Fruit fly (Drosophila melanogaster): ENCODE measurements around the gene Vha26.

Vha26 gene

DNA sequence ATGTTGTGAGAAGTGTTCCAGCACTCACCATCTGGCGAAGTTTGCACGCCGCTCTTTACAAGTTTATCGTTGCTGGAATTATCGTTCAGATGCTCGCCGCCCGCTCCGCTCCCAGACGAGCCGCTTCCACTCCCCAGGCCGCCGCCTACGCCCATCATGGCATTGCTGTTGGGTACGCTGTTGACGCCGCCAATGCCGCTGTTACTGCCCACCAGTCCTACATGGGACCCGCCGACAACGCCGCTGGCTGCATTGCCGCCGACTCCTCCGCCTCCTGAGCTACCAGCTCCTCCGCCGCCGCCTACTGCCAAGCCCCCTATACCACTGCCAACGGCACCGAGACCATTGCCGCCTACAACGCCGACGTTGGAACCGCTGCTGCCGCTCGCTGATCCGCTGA, 16.9 kb downstream of the Vha26 start:
- 0 out of 3 replicates have a peak, but pooled peaks have one; percentile 38 for TF ChIP-seq fd96Ca (GFP tag; IDR thresholded peaks at IDR 0.05)
- no peak for TF ChIP-seq CG10348 (GFP tag; IDR thresholded peaks at IDR 0.05)

DNA sequence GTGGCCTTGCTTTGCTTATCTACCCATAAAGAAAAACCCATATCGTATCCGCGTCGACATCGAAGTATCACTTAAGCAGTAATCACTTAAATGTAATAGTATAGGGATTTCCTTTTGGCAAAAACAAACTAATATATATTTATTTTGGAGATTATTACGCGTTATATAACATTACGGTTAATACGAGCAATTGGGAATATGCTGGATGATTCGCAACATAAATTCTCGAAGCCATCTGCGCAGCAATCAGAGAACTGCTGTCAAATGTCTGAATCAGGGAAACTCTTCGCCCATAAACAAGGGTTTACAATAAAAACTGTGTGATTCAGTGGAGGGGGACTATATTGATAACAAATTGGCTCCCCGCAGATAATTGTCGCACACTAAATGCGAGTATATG, 19.1 kb downstream of the Vha26 start:
- TF ChIP-seq CG9948 (tag; optimal IDR thresholded peaks at IDR 0.05) (no peak), Snoo (tag; optimal IDR thresholded peaks at IDR 0.05) (no peak)

DNA sequence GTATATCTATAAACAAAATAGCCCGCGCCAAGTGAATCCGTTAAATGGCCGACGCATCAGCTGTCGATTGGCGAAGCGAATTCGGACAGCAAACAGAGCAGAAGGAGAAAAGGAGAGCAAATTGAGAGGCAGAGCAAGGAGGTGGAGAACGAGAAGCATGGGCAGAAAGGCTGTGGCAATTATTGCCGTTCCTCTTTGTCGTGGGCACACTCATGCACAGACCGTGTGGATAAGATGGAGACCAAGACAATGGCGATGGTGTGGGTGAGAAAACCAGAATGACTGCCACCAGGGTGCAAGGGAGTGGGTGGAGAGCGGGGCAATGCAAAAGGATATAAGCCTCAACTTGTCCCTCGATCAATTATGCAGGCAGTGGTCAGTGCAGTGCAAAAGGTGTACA, 19.6 kb downstream of the Vha26 start:
- TF ChIP-seq EcR (GFP tag; optimal IDR thresholded peaks at IDR 0.05) (peak; percentile 51), CG14655 (GFP tag; optimal IDR thresholded peaks at IDR 0.05) (no peak)

DNA sequence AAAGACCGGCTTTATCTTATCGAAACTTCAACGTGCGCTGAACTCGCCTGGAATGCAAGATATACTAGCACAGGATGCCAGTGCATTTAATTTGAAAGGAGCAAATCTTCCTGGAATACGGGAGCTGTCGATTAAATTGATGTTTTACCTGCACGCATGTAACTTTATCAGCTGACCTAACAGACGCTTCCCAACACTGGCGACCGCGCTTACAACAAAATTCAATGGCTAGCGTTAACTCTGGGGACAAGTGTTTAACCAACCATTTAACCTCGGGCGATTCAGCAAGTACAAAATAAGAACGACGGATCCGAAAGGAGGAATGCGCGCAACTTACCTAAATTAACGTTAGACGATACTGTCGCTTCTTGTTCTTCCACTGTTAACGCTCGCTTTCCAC, 20.2 kb downstream of the Vha26 start:
- TF ChIP-seq CG32121 (GFP tag; IDR thresholded peaks at IDR 0.05) (no peak), CG34367 (tag; optimal IDR thresholded peaks at IDR 0.05) (no peak), D1 (tag; optimal IDR thresholded peaks at IDR 0.05) (no peak), CG10348 (GFP tag; IDR thresholded peaks at IDR 0.05) (no peak), CG17806 (tag; optimal IDR thresholded peaks at IDR 0.05) (no peak), CG12605 (GFP tag; IDR thresholded peaks at IDR 0.05) (no peak), EcR (GFP tag; optimal IDR thresholded peaks at IDR 0.05) (no peak), rn (GFP tag; IDR thresholded peaks at IDR 0.05) (no peak), CG8159 (tag; optimal IDR thresholded peaks at IDR 0.05) (no peak), Snoo (tag; optimal IDR thresholded peaks at IDR 0.05) (no peak), CG8301 (tag; optimal IDR thresholded peaks at IDR 0.05) (no peak), CG14655 (GFP tag; optimal IDR thresholded peaks at IDR 0.05) (no peak), CG4496 (GFP tag; IDR thresholded peaks at IDR 0.05) (no peak), CG9948 (tag; optimal IDR thresholded peaks at IDR 0.05) (no peak), Ets98B (GFP tag; IDR thresholded peaks at IDR 0.05) (no peak), gl (tag; optimal IDR thresholded peaks at IDR 0.05) (no peak), Pif1B (GFP tag; optimal IDR thresholded peaks at IDR 0.05) (no peak), CG15710 (tag; optimal IDR thresholded peaks at IDR 0.05) (no peak), fd96Ca (GFP tag; IDR thresholded peaks at IDR 0.05) (no peak), Pif1A (GFP tag; optimal IDR thresholded peaks at IDR 0.05) (no peak)

DNA sequence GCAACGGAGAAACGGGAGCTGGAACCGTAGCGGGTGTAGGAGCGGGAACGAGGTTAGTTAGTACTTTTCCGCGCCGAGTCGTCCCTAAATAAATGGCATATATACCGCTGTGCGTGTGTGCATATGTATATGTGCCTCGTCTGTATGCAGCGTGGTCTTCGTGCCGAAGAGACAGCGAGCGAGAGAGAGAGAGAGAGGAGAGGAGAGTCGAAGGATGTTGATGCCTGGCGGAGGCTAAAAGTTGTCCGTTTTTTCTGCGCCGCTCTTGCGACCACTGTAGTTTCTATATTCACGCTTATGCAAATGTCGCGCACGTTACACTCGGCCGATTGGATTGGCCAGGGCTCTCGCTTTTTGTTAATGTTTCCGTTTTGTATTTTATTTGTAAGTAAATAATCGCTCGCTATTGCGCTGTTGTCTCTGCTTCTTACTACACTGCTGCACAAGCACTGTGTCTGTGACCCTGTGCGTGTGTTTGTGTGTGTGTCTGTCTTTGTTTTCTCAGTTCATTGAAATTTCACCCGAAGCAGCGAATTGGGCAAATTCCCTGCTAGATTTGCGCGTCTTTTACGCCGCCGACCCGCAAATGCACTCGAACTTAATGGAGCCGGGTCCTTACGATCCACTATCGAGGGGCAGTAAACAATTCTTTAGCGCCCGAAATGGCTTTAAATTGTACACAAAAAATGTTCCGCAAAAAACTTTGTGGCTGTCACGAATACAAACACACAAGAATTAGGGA, 21.0 kb downstream of the Vha26 start, which contains the start of gene Rga:
Rga (minus strand) TSS at position 741 of the 742 bp plus-strand sequence.
- TF ChIP-seq CG12605 (GFP tag; IDR thresholded peaks at IDR 0.05) (0 out of 2 replicates have a peak, but pooled peaks have one; percentile 24), CG9948 (tag; optimal IDR thresholded peaks at IDR 0.05) (no peak), EcR (GFP tag; optimal IDR thresholded peaks at IDR 0.05) (peak; percentile 85), CG14655 (GFP tag; optimal IDR thresholded peaks at IDR 0.05) (no peak), Snoo (tag; optimal IDR thresholded peaks at IDR 0.05) (no peak), Ets98B (GFP tag; IDR thresholded peaks at IDR 0.05) (no peak), CG8159 (tag; optimal IDR thresholded peaks at IDR 0.05) (no peak), CG13204 (GFP tag; optimal IDR thresholded peaks at IDR 0.05) (no peak)

DNA sequence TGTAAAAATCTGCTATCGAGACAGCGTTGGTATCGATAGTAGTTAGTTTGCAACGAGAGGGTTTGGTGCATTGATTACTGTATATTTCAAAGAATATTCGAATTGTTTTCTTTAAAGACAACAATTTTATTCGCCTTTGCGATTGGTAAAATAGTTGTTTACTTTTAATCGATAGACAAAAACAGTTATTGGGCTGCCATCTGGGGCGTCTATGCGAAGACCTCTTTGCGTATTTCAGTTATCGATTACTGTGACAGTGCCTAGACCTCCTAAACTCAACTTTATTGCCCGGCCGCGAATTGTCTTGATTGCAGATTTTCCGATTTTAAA, 21.5 kb downstream of the Vha26 start, which contains the start of gene Atu:
Atu (plus strand) TSS at position 245 of the 330 bp plus-strand sequence.
- no peak for TF ChIP-seq CG4496 (GFP tag; IDR thresholded peaks at IDR 0.05)
- no peak for TF ChIP-seq CG8159 (tag; optimal IDR thresholded peaks at IDR 0.05)
- no peak for TF ChIP-seq Ets98B (GFP tag; IDR thresholded peaks at IDR 0.05)
- no peak for TF ChIP-seq CG12605 (GFP tag; IDR thresholded peaks at IDR 0.05)

DNA sequence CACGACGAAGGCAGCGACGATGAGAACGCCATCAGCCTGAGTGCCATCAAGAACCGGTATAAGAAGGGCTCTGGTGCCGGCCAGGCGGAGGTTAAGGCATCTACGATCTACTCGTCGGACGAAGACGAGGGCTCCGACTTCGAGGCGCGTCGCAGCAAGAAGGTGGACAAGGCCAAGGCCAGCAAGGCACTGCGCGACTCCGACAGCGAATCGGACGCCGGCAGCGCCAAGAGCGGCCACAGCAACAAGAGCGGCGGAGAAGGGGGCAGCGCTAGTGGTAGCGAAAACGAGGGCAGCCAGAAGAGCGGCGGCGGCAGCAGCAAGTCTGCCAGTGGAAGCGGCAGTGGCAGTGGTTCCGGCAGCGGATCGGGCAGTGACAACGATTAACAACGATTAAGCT, 23.9 kb downstream of the Vha26 start:
- TF ChIP-seq Pif1A (GFP tag; optimal IDR thresholded peaks at IDR 0.05), result no peak
- peak; percentile 79 for TF ChIP-seq CG13204 (GFP tag; optimal IDR thresholded peaks at IDR 0.05)
- TF ChIP-seq EcR (GFP tag; optimal IDR thresholded peaks at IDR 0.05), result peak; percentile 85

DNA sequence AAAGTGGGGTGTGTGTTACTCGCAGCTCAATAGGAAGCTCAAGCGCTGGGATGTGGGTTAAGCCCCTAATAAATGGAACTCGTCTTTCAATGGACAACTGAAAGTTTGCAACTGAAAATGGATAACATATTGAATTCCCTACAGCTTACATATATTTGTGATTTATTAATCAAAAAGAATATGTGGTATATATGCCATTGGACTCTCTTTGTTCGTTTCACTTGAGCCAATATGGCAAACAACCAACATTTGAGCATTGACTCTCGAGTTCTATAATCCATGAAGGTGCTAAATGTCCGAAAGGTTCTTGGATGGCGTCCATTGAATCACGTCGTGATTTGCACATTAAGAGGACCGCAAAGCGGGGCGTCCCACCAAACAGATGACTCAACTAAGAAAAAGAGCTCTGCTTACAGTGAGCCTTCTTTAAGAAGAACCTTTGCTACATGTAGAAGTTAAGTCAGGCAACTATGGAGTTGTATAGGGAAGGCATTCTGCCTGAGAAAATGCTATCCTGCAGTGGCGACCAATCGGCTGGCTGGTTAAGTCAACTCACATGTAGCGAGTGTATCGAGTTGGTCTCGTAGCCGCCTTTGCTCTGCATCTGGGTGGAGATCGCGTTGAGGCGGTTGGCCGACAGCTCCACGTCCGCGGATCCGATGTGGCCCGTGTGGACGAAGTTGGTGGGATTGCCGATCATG, 26.5 kb downstream of the Vha26 start:
- TF ChIP-seq CG34367 (tag; optimal IDR thresholded peaks at IDR 0.05) (no peak), CG17806 (tag; optimal IDR thresholded peaks at IDR 0.05) (peak; percentile 22), CG9948 (tag; optimal IDR thresholded peaks at IDR 0.05) (peak; percentile 32), CG10348 (GFP tag; IDR thresholded peaks at IDR 0.05) (no peak), gl (tag; optimal IDR thresholded peaks at IDR 0.05) (peak; percentile 7), CG13204 (GFP tag; optimal IDR thresholded peaks at IDR 0.05) (no peak), fd96Ca (GFP tag; IDR thresholded peaks at IDR 0.05) (peak; percentile 63), CG32121 (GFP tag; IDR thresholded peaks at IDR 0.05) (peak; percentile 56), D1 (tag; optimal IDR thresholded peaks at IDR 0.05) (no peak), Pif1B (GFP tag; optimal IDR thresholded peaks at IDR 0.05) (no peak), Snoo (tag; optimal IDR thresholded peaks at IDR 0.05) (peak; percentile 22), CG8301 (tag; optimal IDR thresholded peaks at IDR 0.05) (peak; percentile 53), CG8159 (tag; optimal IDR thresholded peaks at IDR 0.05) (peak; percentile 34), EcR (GFP tag; optimal IDR thresholded peaks at IDR 0.05) (no peak), rn (GFP tag; IDR thresholded peaks at IDR 0.05) (no peak), Ets98B (GFP tag; IDR thresholded peaks at IDR 0.05) (peak; percentile 55), CG14655 (GFP tag; optimal IDR thresholded peaks at IDR 0.05) (no peak), CG12605 (GFP tag; IDR thresholded peaks at IDR 0.05) (no peak), CG4496 (GFP tag; IDR thresholded peaks at IDR 0.05) (peak; percentile 46; the same call in 2 of the 3 replicates), CG15710 (tag; optimal IDR thresholded peaks at IDR 0.05) (peak; percentile 50), Pif1A (GFP tag; optimal IDR thresholded peaks at IDR 0.05) (peak; percentile 16)

Measured in whole organism, pupa.